Fruit fly (Drosophila melanogaster) whole organism, embryonic: ENCODE results near the gene ago.

Experiments used
- Bdp1 ChIP-seq: fragments of 200-800 bp; sonication (Bioruptor generic); optimal IDR thresholded peaks from 3 replicates; lab custom pipeline; 2016; ENCODE audit warnings: missing biosample characterization, missing genetic modification characterization
- CG10274 ChIP-seq: fragments of 200-800 bp; sonication (Bioruptor generic); optimal IDR thresholded peaks from 3 replicates; lab custom pipeline; 2017; ENCODE audit warnings: missing biosample characterization, mild to moderate bottlenecking, missing genetic modification characterization
- CG10431 ChIP-seq: fragments of 200-800 bp; sonication (Bioruptor generic); optimal IDR thresholded peaks from 3 replicates; lab custom pipeline; 2018; ENCODE audit warnings: missing biosample characterization, mild to moderate bottlenecking, missing genetic modification characterization
- CG10565 ChIP-seq: fragments of 200-800 bp; sonication (Bioruptor generic); optimal IDR thresholded peaks from 3 replicates; lab custom pipeline; 2016; ENCODE audit warnings: missing biosample characterization, mild to moderate bottlenecking, missing genetic modification characterization
- CG10979 ChIP-seq: fragments of 200-800 bp; sonication (Bioruptor generic); optimal IDR thresholded peaks from 2 replicates; lab custom pipeline; 2018; ENCODE audit warnings: missing biosample characterization, mild to moderate bottlenecking, missing genetic modification characterization, moderate library complexity
- CG11398 ChIP-seq: fragments of 200-800 bp; sonication (Bioruptor generic); optimal IDR thresholded peaks from 2 replicates; lab custom pipeline; 2016; ENCODE audit warnings: missing biosample characterization, missing genetic modification characterization
- CG1233 ChIP-seq: fragments of 200-800 bp; sonication (Bioruptor generic); optimal IDR thresholded peaks from 4 replicates; lab custom pipeline; 2018; ENCODE audit warnings: missing biosample characterization, mild to moderate bottlenecking, missing genetic modification characterization
- CG14667 ChIP-seq: fragments of 200-800 bp; sonication (Bioruptor generic); IDR thresholded peaks from 2 replicates; pipeline ENCODE4 v1.3.6; 2022; ENCODE audit warnings: missing biosample characterization, missing genetic modification characterization
- CG15269 ChIP-seq: fragments of 200-800 bp; sonication (Bioruptor generic); optimal IDR thresholded peaks from 2 replicates; lab custom pipeline; 2018; ENCODE audit warnings: missing biosample characterization, mild to moderate bottlenecking, missing genetic modification characterization, moderate library complexity
- CG2202 ChIP-seq: fragments of 200-800 bp; sonication (Bioruptor generic); optimal IDR thresholded peaks from 2 replicates; lab custom pipeline; 2018; ENCODE audit warnings: missing biosample characterization, mild to moderate bottlenecking, missing genetic modification characterization
- CG33213 ChIP-seq: fragments of 200-800 bp; sonication (Bioruptor generic); optimal IDR thresholded peaks from 3 replicates; lab custom pipeline; 2016; ENCODE audit warnings: missing biosample characterization, missing genetic modification characterization
- CG4404 ChIP-seq: fragments of 200-800 bp; sonication (Bioruptor generic); IDR thresholded peaks from 2 replicates; pipeline ENCODE4 v1.3.6; 2022; ENCODE audit warnings: missing biosample characterization, missing genetic modification characterization
- CG4707 ChIP-seq: fragments of 200-800 bp; sonication (Bioruptor generic); optimal IDR thresholded peaks from 2 replicates; lab custom pipeline; 2018; ENCODE audit warnings: missing biosample characterization, mild to moderate bottlenecking, missing genetic modification characterization, moderate library complexity
- CG6689 ChIP-seq: fragments of 200-800 bp; sonication (Bioruptor generic); IDR thresholded peaks from 2 replicates; pipeline ENCODE4 v1.3.6; 2022; ENCODE audit warnings: missing biosample characterization, missing genetic modification characterization
- CG7372 ChIP-seq: fragments of 200-800 bp; sonication (Bioruptor generic); IDR thresholded peaks from 2 replicates; pipeline ENCODE4 v1.3.6; 2022; ENCODE audit warnings: missing biosample characterization, missing genetic modification characterization
- CG9876 ChIP-seq: fragments of 200-800 bp; sonication (Bioruptor generic); optimal IDR thresholded peaks from 2 replicates; lab custom pipeline; 2016; ENCODE audit warnings: missing biosample characterization, missing genetic modification characterization
- Dp ChIP-seq: fragments of 200-800 bp; sonication (Bioruptor generic); optimal IDR thresholded peaks from 2 replicates; lab custom pipeline; 2018; ENCODE audit warnings: missing biosample characterization, mild to moderate bottlenecking, missing genetic modification characterization, moderate library complexity
- Ets65A ChIP-seq: fragments of 200-800 bp; sonication (Bioruptor generic); peaks from one replicate; lab custom pipeline; 2016; ENCODE audit warnings: missing biosample characterization, missing genetic modification characterization
- Fer1 ChIP-seq: fragments of 200-800 bp; sonication (Bioruptor generic); optimal IDR thresholded peaks from 2 replicates; lab custom pipeline; 2017; ENCODE audit warnings: missing biosample characterization, mild to moderate bottlenecking, missing genetic modification characterization
- Gsc ChIP-seq: fragments of 200-800 bp; sonication (Bioruptor generic); IDR thresholded peaks from 2 replicates; pipeline ENCODE4 v1.3.6; 2022; ENCODE audit warnings: missing biosample characterization, missing genetic modification characterization
- HLH3B ChIP-seq: fragments of 200-800 bp; sonication (Bioruptor generic); IDR thresholded peaks from 2 replicates; pipeline ENCODE4 v1.3.6; 2022; ENCODE audit warnings: missing biosample characterization, missing genetic modification characterization
- Hand ChIP-seq: fragments of 200-800 bp; sonication (Bioruptor generic); optimal IDR thresholded peaks from 2 replicates; lab custom pipeline; 2017; ENCODE audit warnings: mild to moderate bottlenecking, missing biosample characterization, missing genetic modification reagents, missing genetic modification characterization
- Lhr ChIP-seq: fragments of 200-800 bp; sonication (Bioruptor generic); optimal IDR thresholded peaks from 3 replicates; lab custom pipeline; 2017; ENCODE audit warnings: mild to moderate bottlenecking, missing biosample characterization, missing genetic modification reagents, missing genetic modification characterization
- Meics ChIP-seq: fragments of 200-800 bp; sonication (Bioruptor generic); optimal IDR thresholded peaks from 2 replicates; lab custom pipeline; 2017; ENCODE audit warnings: missing biosample characterization, mild to moderate bottlenecking, missing genetic modification characterization
- Myb ChIP-seq: fragments of 200-800 bp; sonication (Bioruptor generic); optimal IDR thresholded peaks from 2 replicates; lab custom pipeline; 2016; ENCODE audit warnings: missing biosample characterization, missing genetic modification characterization
- Sry-β ChIP-seq: fragments of 200-800 bp; sonication (Bioruptor generic); optimal IDR thresholded peaks from 2 replicates; lab custom pipeline; 2018; ENCODE audit warnings: missing biosample characterization, mild to moderate bottlenecking, missing genetic modification characterization, moderate library complexity
- Taf1 ChIP-seq: fragments of 200-800 bp; sonication (Bioruptor generic); IDR thresholded peaks from 2 replicates; pipeline ENCODE4 v1.3.6; 2022; ENCODE audit warnings: missing biosample characterization, missing genetic modification characterization
- Trl ChIP-seq, 3 experiments: fragments of >200 bp in 2 of 3; fragments of 200-800 bp in 1 of 3; sonication (Bioruptor generic) in 1 of 3; optimal IDR thresholded peaks; 2 replicates in 1 of 3; 3 replicates in 2 of 3; lab custom pipeline; 2016 to 2017; ENCODE audit warnings: missing biosample characterization in 1 of 3, missing genetic modification characterization in 1 of 3
- Xbp1 ChIP-seq: fragments of 200-800 bp; sonication (Bioruptor generic); optimal IDR thresholded peaks from 3 replicates; lab custom pipeline; 2016; ENCODE audit warnings: missing biosample characterization, mild to moderate bottlenecking, missing genetic modification characterization
- chn ChIP-seq: fragments of 200-800 bp; sonication (Bioruptor generic); optimal IDR thresholded peaks from 2 replicates; lab custom pipeline; 2016; ENCODE audit warnings: missing biosample characterization, missing genetic modification characterization
- dan ChIP-seq: fragments of 200-800 bp; sonication (Bioruptor generic); IDR thresholded peaks from 2 replicates; pipeline ENCODE4 v1.3.6; 2022; ENCODE audit warnings: missing biosample characterization, missing genetic modification characterization
- dati ChIP-seq: fragments of 200-800 bp; sonication (Bioruptor generic); IDR thresholded peaks from 2 replicates; pipeline ENCODE4 v1.3.6; 2022; ENCODE audit warnings: missing biosample characterization, missing genetic modification characterization
- ems ChIP-seq: fragments of 200-800 bp; sonication (Bioruptor generic); optimal IDR thresholded peaks from 3 replicates; lab custom pipeline; 2016; ENCODE audit warnings: missing biosample characterization, missing genetic modification characterization
- esg ChIP-seq: fragments of 200-800 bp; sonication (Bioruptor generic); conservative IDR thresholded peaks from 2 replicates; pipeline ENCODE4 v1.3.6; 2022; ENCODE audit warnings: missing biosample characterization, missing genetic modification characterization
- fd102C ChIP-seq: fragments of 200-800 bp; sonication (Bioruptor generic); optimal IDR thresholded peaks from 2 replicates; lab custom pipeline; 2018; ENCODE audit warnings: missing biosample characterization, mild to moderate bottlenecking, missing genetic modification characterization, moderate library complexity
- gcm2 ChIP-seq: fragments of 200-800 bp; sonication (Bioruptor generic); optimal IDR thresholded peaks from 2 replicates; lab custom pipeline; 2016; ENCODE audit warnings: missing biosample characterization, missing genetic modification characterization
- gfzf ChIP-seq: fragments of 200-800 bp; sonication (Bioruptor generic); optimal IDR thresholded peaks from 2 replicates; lab custom pipeline; 2016; ENCODE audit warnings: missing biosample characterization, mild to moderate bottlenecking, missing genetic modification characterization, moderate library complexity
- ham ChIP-seq: fragments of 200-800 bp; sonication (Bioruptor generic); IDR thresholded peaks from 2 replicates; pipeline ENCODE4 v1.3.6; 2022; ENCODE audit warnings: missing biosample characterization, missing genetic modification characterization
- knrl ChIP-seq: fragments of 200-800 bp; sonication (Bioruptor generic); IDR thresholded peaks from 3 replicates; pipeline ENCODE4 v1.3.6; 2022; ENCODE audit warnings: missing biosample characterization, missing genetic modification characterization; ENCODE audit not compliant: partially characterized antibody
- nerfin-2 ChIP-seq: fragments of 200-800 bp; sonication (Bioruptor generic); IDR thresholded peaks from 2 replicates; pipeline ENCODE4 v1.3.6; 2022; ENCODE audit warnings: missing biosample characterization, missing genetic modification characterization; ENCODE audit not compliant: partially characterized antibody
- org-1 ChIP-seq: fragments of 200-800 bp; sonication (Bioruptor generic); optimal IDR thresholded peaks from 2 replicates; lab custom pipeline; 2017; ENCODE audit warnings: missing biosample characterization, missing genetic modification characterization
- prd ChIP-seq, 3 experiments: fragments of >200 bp in 2 of 3; fragments of 200-800 bp in 1 of 3; sonication (Bioruptor generic) in 1 of 3; optimal IDR thresholded peaks in 2 of 3; IDR thresholded peaks in 1 of 3; 2 replicates in 2 of 3; 3 replicates in 1 of 3; pipeline versions ENCODE4 v1.3.6 to Lab custom; 2017 to 2022; ENCODE audit warnings: missing biosample characterization in 1 of 3, missing genetic modification characterization in 1 of 3
- ranshi ChIP-seq: fragments of 200-800 bp; sonication (Bioruptor generic); IDR thresholded peaks from 2 replicates; pipeline ENCODE4 v1.3.6; 2022; ENCODE audit warnings: missing biosample characterization, missing genetic modification characterization
- run ChIP-seq: fragments of 200-800 bp; sonication (Bioruptor generic); optimal IDR thresholded peaks from 3 replicates; lab custom pipeline; 2018; ENCODE audit warnings: missing biosample characterization, mild to moderate bottlenecking, missing genetic modification characterization
- scrt ChIP-seq: fragments of 200-800 bp; sonication (Bioruptor generic); optimal IDR thresholded peaks from 2 replicates; lab custom pipeline; 2018; ENCODE audit warnings: missing biosample characterization, mild to moderate bottlenecking, missing genetic modification characterization, moderate library complexity
- seq ChIP-seq: fragments of 200-800 bp; sonication (Bioruptor generic); IDR thresholded peaks from 2 replicates; pipeline ENCODE4 v1.3.6; 2022; ENCODE audit warnings: missing biosample characterization, missing genetic modification characterization
- sob ChIP-seq: fragments of 200-800 bp; sonication (Bioruptor generic); IDR thresholded peaks from 2 replicates; pipeline ENCODE4 v1.3.6; 2022; ENCODE audit warnings: missing biosample characterization, missing genetic modification characterization
- stc ChIP-seq: fragments of 200-800 bp; sonication (Bioruptor generic); IDR thresholded peaks from 2 replicates; pipeline ENCODE4 v1.3.6; 2022; ENCODE audit warnings: missing biosample characterization, missing genetic modification characterization
- tin ChIP-seq: fragments of 200-800 bp; sonication (Bioruptor generic); optimal IDR thresholded peaks from 3 replicates; lab custom pipeline; 2016; ENCODE audit warnings: missing biosample characterization, missing genetic modification characterization
- vvl ChIP-seq: fragments of 200-800 bp; sonication (Bioruptor generic); IDR thresholded peaks from 2 replicates; pipeline ENCODE4 v1.3.6; 2022; ENCODE audit warnings: missing biosample characterization, missing genetic modification characterization
- wdn ChIP-seq: fragments of 200-800 bp; sonication (Bioruptor generic); IDR thresholded peaks from 2 replicates; pipeline ENCODE4 v1.3.6; 2022; ENCODE audit warnings: missing biosample characterization, missing genetic modification characterization

ago gene

DNA sequence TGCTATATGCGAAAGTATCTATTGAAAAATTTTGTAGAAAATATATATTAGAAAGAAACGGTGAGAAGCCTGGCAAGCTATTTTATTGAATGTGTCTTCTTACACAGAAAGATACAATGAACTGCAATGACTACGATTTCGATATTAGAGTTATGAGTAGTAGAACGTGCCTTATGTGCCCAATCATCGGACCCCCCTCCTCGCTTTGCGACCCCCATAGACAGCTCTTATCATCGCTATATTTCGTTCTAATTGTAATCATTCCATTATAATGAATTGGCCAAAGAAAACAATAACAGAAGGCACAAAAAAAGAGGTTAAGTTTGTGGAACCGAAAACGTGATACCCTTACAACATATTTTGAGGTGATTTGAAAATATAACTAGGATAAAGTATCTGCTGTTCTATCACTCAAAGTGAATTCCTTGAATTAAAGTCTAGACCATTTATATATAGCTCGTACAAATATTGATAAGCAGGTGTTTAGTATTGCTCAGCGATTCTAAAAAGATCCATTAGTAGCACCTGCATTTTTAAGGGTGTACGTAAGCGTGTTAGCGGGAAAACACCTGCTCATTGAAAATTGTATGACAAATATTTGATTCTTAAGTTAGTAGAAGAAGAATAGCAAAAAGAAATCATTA, 21.3 kb downstream of the ago start (continued):
- TF ChIP-seq CG33213 (no peak), Fer1 (GFP tag; lab: Kevin White, UChicago) (no peak), ham (no peak), run (tag; lab: Kevin White, UChicago) (no peak), org-1 (GFP tag; lab: Kevin White, UChicago) (peak; percentile 2), HLH3B (GFP tag; lab: Robert Waterston, UW) (no peak), prd (optimal IDR thresholded peaks at IDR 0.05; lab: Kevin White, UChicago) (no peak), prd (GFP tag; IDR thresholded peaks at IDR 0.05; lab: Robert Waterston, UW) (no peak), CG15269 (tag; lab: Kevin White, UChicago) (peak; percentile 9), esg (GFP tag; lab: Robert Waterston, UW) (no peak), gcm2 (GFP tag; lab: Kevin White, UChicago) (no peak), CG6689 (no peak), sob (GFP tag; lab: Robert Waterston, UW) (no peak), CG4404 (GFP tag; lab: Robert Waterston, UW) (no peak), wdn (GFP tag; lab: Robert Waterston, UW) (no peak), stc (GFP tag; lab: Robert Waterston, UW) (no peak), CG10274 (GFP tag; lab: Kevin White, UChicago) (no peak), CG1233 (GFP tag; lab: Kevin White, UChicago) (no peak), seq (GFP tag; lab: Robert Waterston, UW) (no peak), Sry-β (GFP tag; lab: Kevin White, UChicago) (no peak), CG2202 (tag; lab: Kevin White, UChicago) (no peak), CG10565 (GFP tag; lab: Kevin White, UChicago) (no peak), CG9876 (GFP tag; lab: Kevin White, UChicago) (no peak), CG14667 (GFP tag; lab: Robert Waterston, UW) (no peak), CG7372 (GFP tag; lab: Robert Waterston, UW) (no peak), Gsc (GFP tag; lab: Robert Waterston, UW) (no peak), ranshi (no peak), Xbp1 (GFP tag; lab: Kevin White, UChicago) (peak; percentile 6), chn (GFP tag; lab: Kevin White, UChicago) (no peak), Taf1 (GFP tag; lab: Robert Waterston, UW) (no peak), tin (no peak), Ets65A (GFP tag; lab: Kevin White, UChicago) (no peak), vvl (GFP tag; lab: Robert Waterston, UW) (no peak), dan (GFP tag; lab: Robert Waterston, UW) (no peak), CG10431 (GFP tag; lab: Kevin White, UChicago) (no peak), CG4707 (GFP tag; lab: Kevin White, UChicago) (no peak), Myb (GFP tag; lab: Kevin White, UChicago) (no peak), fd102C (GFP tag; lab: Kevin White, UChicago) (no peak), gfzf (no peak), scrt (GFP tag; lab: Kevin White, UChicago) (no peak), Hand (no peak), nerfin-2 (GFP tag; lab: Robert Waterston, UW) (no peak), CG10979 (tag; lab: Kevin White, UChicago) (peak; percentile 31), dati (GFP tag; lab: Robert Waterston, UW) (no peak), Bdp1 (no peak), CG11398 (GFP tag; lab: Kevin White, UChicago) (no peak), Dp (no peak), ems (GFP tag; lab: Kevin White, UChicago) (no peak), knrl (GFP tag; lab: Robert Waterston, UW) (no peak), Trl (optimal IDR thresholded peaks at IDR 0.05; lab: Kevin White, UChicago) (no peak), Trl (GFP tag; optimal IDR thresholded peaks at IDR 0.05; lab: Kevin White, UChicago) (no peak), Meics (GFP tag; lab: Kevin White, UChicago) (peak; percentile 28), Lhr (GFP tag; lab: Kevin White, UChicago) (no peak)
